Worm (Caenorhabditis elegans): Measurements from ENCODE around the gene M01D1.12.

ce11 chrII:1066907-1067306 is 40.1 kb downstream of the M01D1.12 start, which contains the start of gene K02E7.10:
- TF ChIP-seq ama-1 (optimal IDR thresholded peaks at IDR 0.05) (no peak), flt-1 (GFP tag; IDR thresholded peaks at IDR 0.05) (no peak), tbx-11 (GFP tag; IDR thresholded peaks at IDR 0.05) (no peak), hmbx-1 (tag; optimal IDR thresholded peaks at IDR 0.05) (no peak)

Measured in whole organism, early embryonic.